Fruit fly (Drosophila melanogaster) whole organism, prepupa: ENCODE measurements around the gene CG43915.

ENCODE experiments used
- Blimp-1 ChIP-seq: fragments of 200-800 bp; sonication (Bioruptor generic); optimal IDR thresholded peaks from 3 replicates; lab custom pipeline; 2017; ENCODE audit warnings: missing biosample characterization, missing genetic modification characterization, mild to moderate bottlenecking, moderate library complexity, missing genetic modification reagents
- CG10631 ChIP-seq: fragments of 200-800 bp; sonication (Bioruptor generic); optimal IDR thresholded peaks from 2 replicates; lab custom pipeline; 2016; ENCODE audit warnings: missing biosample characterization, missing genetic modification characterization
- CG11294 ChIP-seq: fragments of 200-800 bp; sonication (Bioruptor generic); IDR thresholded peaks from 2 replicates; pipeline ENCODE4 v1.3.6; 2022; ENCODE audit warnings: missing biosample characterization, missing genetic modification characterization
- CG11902 ChIP-seq: fragments of 200-800 bp; sonication (Bioruptor generic); optimal IDR thresholded peaks from 3 replicates; lab custom pipeline; 2016; ENCODE audit warnings: missing biosample characterization, missing genetic modification characterization
- CG16779 ChIP-seq: fragments of 200-800 bp; sonication (Bioruptor generic); optimal IDR thresholded peaks from 3 replicates; lab custom pipeline; 2017; ENCODE audit warnings: missing biosample characterization, mild to moderate bottlenecking, missing genetic modification characterization
- CG31627 ChIP-seq: fragments of 200-800 bp; sonication (Bioruptor generic); optimal IDR thresholded peaks from 3 replicates; lab custom pipeline; 2016; ENCODE audit warnings: missing biosample characterization, missing genetic modification characterization
- CG32006 ChIP-seq: fragments of 200-800 bp; sonication (Bioruptor generic); optimal IDR thresholded peaks from 3 replicates; lab custom pipeline; 2017; ENCODE audit warnings: missing biosample characterization, mild to moderate bottlenecking, missing genetic modification characterization
- CG4318 ChIP-seq: fragments of 200-800 bp; sonication (Bioruptor generic); optimal IDR thresholded peaks from 3 replicates; lab custom pipeline; 2017; ENCODE audit warnings: missing biosample characterization, mild to moderate bottlenecking, missing genetic modification characterization
- CG6276 ChIP-seq: fragments of 200-800 bp; sonication (Bioruptor generic); optimal IDR thresholded peaks from 2 replicates; lab custom pipeline; 2017; ENCODE audit warnings: missing biosample characterization, mild to moderate bottlenecking, missing genetic modification characterization
- CG6792 ChIP-seq: fragments of 200-800 bp; sonication (Bioruptor generic); optimal IDR thresholded peaks from 3 replicates; lab custom pipeline; 2016; ENCODE audit warnings: missing biosample characterization, missing genetic modification characterization
- CG6808 ChIP-seq: fragments of 200-800 bp; sonication (Bioruptor generic); optimal IDR thresholded peaks from 3 replicates; lab custom pipeline; 2017; ENCODE audit warnings: missing biosample characterization, missing genetic modification characterization, mild to moderate bottlenecking, moderate library complexity, missing genetic modification reagents
- CG6854 ChIP-seq: fragments of 200-800 bp; sonication (Bioruptor generic); optimal IDR thresholded peaks from 2 replicates; lab custom pipeline; 2017; ENCODE audit warnings: missing biosample characterization, mild to moderate bottlenecking, missing genetic modification characterization
- CG8119 ChIP-seq: fragments of 200-800 bp; sonication (Bioruptor generic); IDR thresholded peaks from 3 replicates; pipeline ENCODE4 v1.3.6; 2022; ENCODE audit warnings: missing biosample characterization, missing genetic modification characterization
- CG8319 ChIP-seq: fragments of 200-800 bp; sonication (Bioruptor generic); optimal IDR thresholded peaks from 3 replicates; lab custom pipeline; 2016; ENCODE audit warnings: missing biosample characterization, missing genetic modification characterization
- CG8632 ChIP-seq: fragments of 200-800 bp; sonication (Bioruptor generic); optimal IDR thresholded peaks from 3 replicates; lab custom pipeline; 2016; ENCODE audit warnings: missing biosample characterization, missing genetic modification characterization
- CG9139 ChIP-seq: fragments of 200-800 bp; sonication (Bioruptor generic); optimal IDR thresholded peaks from 3 replicates; lab custom pipeline; 2017; ENCODE audit warnings: missing biosample characterization, mild to moderate bottlenecking, missing genetic modification characterization
- Eip75B ChIP-seq: fragments of 200-800 bp; sonication (Bioruptor generic); optimal IDR thresholded peaks from 3 replicates; lab custom pipeline; 2016; ENCODE audit warnings: missing biosample characterization, missing genetic modification characterization
- Eip78C ChIP-seq: fragments of 200-800 bp; sonication (Bioruptor generic); peaks from one replicate; lab custom pipeline; 2016; ENCODE audit warnings: missing biosample characterization, missing genetic modification characterization
- Ets21C ChIP-seq: fragments of 200-800 bp; sonication (Bioruptor generic); optimal IDR thresholded peaks from 3 replicates; lab custom pipeline; 2016; ENCODE audit warnings: missing biosample characterization, missing genetic modification characterization
- Gug ChIP-seq: fragments of 200-800 bp; sonication (Bioruptor generic); IDR thresholded peaks from 2 replicates; pipeline ENCODE4 v1.3.6; 2022; ENCODE audit warnings: missing biosample characterization, missing genetic modification characterization
- Hr39 ChIP-seq: fragments of 200-800 bp; sonication (Bioruptor generic); optimal IDR thresholded peaks from 2 replicates; lab custom pipeline; 2016; ENCODE audit warnings: missing biosample characterization, missing genetic modification characterization
- Lpt ChIP-seq: fragments of 200-800 bp; sonication (Bioruptor generic); optimal IDR thresholded peaks from 3 replicates; lab custom pipeline; 2016; ENCODE audit warnings: missing biosample characterization, missing genetic modification characterization
- Sox102F ChIP-seq: fragments of 200-800 bp; sonication (Bioruptor generic); optimal IDR thresholded peaks from 2 replicates; lab custom pipeline; 2016; ENCODE audit warnings: missing biosample characterization, mild to moderate bottlenecking, missing genetic modification characterization
- Sox14 ChIP-seq: fragments of 200-800 bp; sonication (Bioruptor generic); optimal IDR thresholded peaks from 3 replicates; lab custom pipeline; 2016; ENCODE audit warnings: missing biosample characterization, missing genetic modification characterization
- Sox15 ChIP-seq: fragments of 200-800 bp; sonication (Bioruptor generic); optimal IDR thresholded peaks from 3 replicates; lab custom pipeline; 2016; ENCODE audit warnings: missing biosample characterization, missing genetic modification characterization
- cyc ChIP-seq: fragments of 200-800 bp; sonication (Bioruptor generic); optimal IDR thresholded peaks from 3 replicates; lab custom pipeline; 2016; ENCODE audit warnings: missing biosample characterization, missing genetic modification characterization
- dac ChIP-seq: fragments of 200-800 bp; sonication (Bioruptor generic); optimal IDR thresholded peaks from 2 replicates; lab custom pipeline; 2017; ENCODE audit warnings: missing biosample characterization, mild to moderate bottlenecking, missing genetic modification characterization
- dsx ChIP-seq: fragments of 200-800 bp; optimal IDR thresholded peaks from 3 replicates; lab custom pipeline; 2019; ENCODE audit warnings: missing biosample characterization, mild to moderate bottlenecking, missing genetic modification characterization, moderate library complexity; ENCODE audit not compliant: poor library complexity, severe bottlenecking
- eg ChIP-seq: fragments of 200-800 bp; sonication (Bioruptor generic); IDR thresholded peaks from 3 replicates; pipeline ENCODE4 v1.3.6; 2022; ENCODE audit warnings: missing biosample characterization, missing genetic modification characterization
- esn ChIP-seq: fragments of 200-800 bp; sonication (Bioruptor generic); optimal IDR thresholded peaks from 2 replicates; lab custom pipeline; 2016; ENCODE audit warnings: missing biosample characterization, mild to moderate bottlenecking, missing genetic modification characterization, moderate library complexity
- fd85E ChIP-seq: fragments of 200-800 bp; sonication (Bioruptor generic); optimal IDR thresholded peaks from 3 replicates; lab custom pipeline; 2016; ENCODE audit warnings: missing biosample characterization, missing genetic modification characterization
- pdm3 ChIP-seq: fragments of 200-800 bp; sonication (Bioruptor generic); optimal IDR thresholded peaks from 3 replicates; lab custom pipeline; 2016; ENCODE audit warnings: missing biosample characterization, missing genetic modification characterization
- salr ChIP-seq, 2 experiments: fragments of 200-800 bp; sonication (Bioruptor generic); optimal IDR thresholded peaks; 3 replicates each; lab custom pipeline; 2016 to 2018; ENCODE audit warnings: missing biosample characterization in 2 of 2, missing genetic modification characterization in 2 of 2, mild to moderate bottlenecking in 1 of 2
- ss ChIP-seq, 2 experiments: fragments of 200-800 bp; sonication (Bioruptor generic); optimal IDR thresholded peaks; 2 replicates in 1 of 2; 3 replicates in 1 of 2; lab custom pipeline; 2017 to 2018; ENCODE audit warnings: mild to moderate bottlenecking in 2 of 2, missing biosample characterization in 2 of 2, missing genetic modification characterization in 2 of 2, moderate library complexity in 1 of 2
- vri ChIP-seq: fragments of 200-800 bp; sonication (Bioruptor generic); optimal IDR thresholded peaks from 3 replicates; lab custom pipeline; 2016; ENCODE audit warnings: missing biosample characterization, mild to moderate bottlenecking, missing genetic modification characterization

CG43915 gene

dm6 chr3L:3952468-3952867 is 20.2 kb upstream of the CG43915 start, which contains the start of gene CG14984 (continued):
- TF ChIP-seq cyc (GFP tag; lab: Kevin White, UChicago) (peak; percentile 88), Gug (GFP tag; lab: Robert Waterston, UW) (peak; percentile 72), CG6792 (GFP tag; lab: Kevin White, UChicago) (peak; percentile 80), Sox102F (peak; percentile 68), CG9139 (GFP tag; lab: Kevin White, UChicago) (peak; percentile 81), ss (GFP tag; optimal IDR thresholded peaks at IDR 0.05; lab: Kevin White, UChicago) (peak; percentile 66 to 74), esn (GFP tag; lab: Kevin White, UChicago) (peak; percentile 78), dac (no peak), salr (GFP tag; optimal IDR thresholded peaks at IDR 0.05; lab: Kevin White, UChicago) (peak; percentile 71 to 81), CG6854 (no peak), dsx (GFP tag; lab: Kevin White, UChicago) (peak; percentile 60)

dm6 chr3L:3960877-3961417 is 11.8 kb upstream of the CG43915 start:
- TF ChIP-seq CG31627 = no peak
- no peak for TF ChIP-seq CG10631 (GFP tag; lab: Kevin White, UChicago)
- TF ChIP-seq CG4318 (GFP tag; lab: Kevin White, UChicago) = no peak
- no peak for TF ChIP-seq Ets21C (GFP tag; lab: Kevin White, UChicago)
- TF ChIP-seq CG6276 (GFP tag; lab: Kevin White, UChicago) = no peak
- TF ChIP-seq CG6808 = no peak
- no peak for TF ChIP-seq Eip78C
- no peak for TF ChIP-seq eg (GFP tag; lab: Robert Waterston, UW)
- no peak for TF ChIP-seq pdm3
- no peak for TF ChIP-seq CG8119 (GFP tag; lab: Robert Waterston, UW)
- no peak for TF ChIP-seq Hr39 (GFP tag; lab: Kevin White, UChicago)
- no peak for TF ChIP-seq Sox14 (GFP tag; lab: Kevin White, UChicago)
- no peak for TF ChIP-seq CG8319 (GFP tag; lab: Kevin White, UChicago)
- TF ChIP-seq Eip75B (GFP tag; lab: Kevin White, UChicago) = no peak
- TF ChIP-seq cyc (GFP tag; lab: Kevin White, UChicago) = no peak
- TF ChIP-seq CG11294 (GFP tag; lab: Robert Waterston, UW) = no peak

- TF ChIP-seq CG16779 = no peak
- TF ChIP-seq Eip75B (GFP tag; lab: Kevin White, UChicago) = no peak
- no peak for TF ChIP-seq Eip78C
- no peak for TF ChIP-seq cyc (GFP tag; lab: Kevin White, UChicago)
- no peak for TF ChIP-seq Gug (GFP tag; lab: Robert Waterston, UW)
- TF ChIP-seq Lpt = no peak
- TF ChIP-seq eg (GFP tag; lab: Robert Waterston, UW) = no peak
- no peak for TF ChIP-seq CG6808
- no peak for TF ChIP-seq Sox15 (GFP tag; lab: Kevin White, UChicago)
- no peak for TF ChIP-seq fd85E (GFP tag; lab: Kevin White, UChicago)
- no peak for TF ChIP-seq CG11294 (GFP tag; lab: Robert Waterston, UW)
- no peak for TF ChIP-seq CG8632
- TF ChIP-seq Blimp-1 (GFP tag; lab: Kevin White, UChicago) = no peak
Observed at dm6 chr3L:3963979-3964378, 8.7 kb upstream of the CG43915 start.

dm6 chr3L:3964671-3965070 is 8.0 kb upstream of the CG43915 start, which contains the start of gene CG12605:
Gene CG12605 (minus strand): TSS chr3L:3964771.
- no peak for TF ChIP-seq CG11902
- TF ChIP-seq CG6808 = no peak
- TF ChIP-seq CG8119 (GFP tag; lab: Robert Waterston, UW) = no peak

- TF ChIP-seq CG32006 (GFP tag; lab: Kevin White, UChicago) (no peak), vri (GFP tag; lab: Kevin White, UChicago) (peak; percentile 15)
Observed at dm6 chr3L:3965102-3965501, 7.6 kb upstream of the CG43915 start.
